Fruit fly (Drosophila melanogaster) whole organism, embryonic: ENCODE data around the gene mAChR-B.

Source experiments
- B-H1 ChIP-seq: fragments of 200-800 bp; sonication (Bioruptor generic); IDR thresholded peaks from 3 replicates; pipeline ENCODE4 v1.3.6; 2022; ENCODE audit warnings: missing biosample characterization, missing genetic modification characterization
- Blimp-1 ChIP-seq: fragments of 200-800 bp; sonication (Bioruptor generic); optimal IDR thresholded peaks from 3 replicates; lab custom pipeline; 2018; ENCODE audit warnings: missing biosample characterization, missing genetic modification characterization, mild to moderate bottlenecking, moderate library complexity, missing genetic modification reagents
- CG10431 ChIP-seq: fragments of 200-800 bp; sonication (Bioruptor generic); optimal IDR thresholded peaks from 3 replicates; lab custom pipeline; 2018; ENCODE audit warnings: missing biosample characterization, mild to moderate bottlenecking, missing genetic modification characterization
- CG4424 ChIP-seq: fragments of 200-800 bp; sonication (Bioruptor generic); optimal IDR thresholded peaks from 3 replicates; lab custom pipeline; 2016; ENCODE audit warnings: missing biosample characterization, missing genetic modification characterization
- Chrac-16 ChIP-seq: fragments of 200-800 bp; sonication (Bioruptor generic); optimal IDR thresholded peaks from 3 replicates; lab custom pipeline; 2016; ENCODE audit warnings: missing biosample characterization, missing genetic modification characterization
- Doc3 ChIP-seq: fragments of 200-800 bp; sonication (Bioruptor generic); IDR thresholded peaks from 3 replicates; pipeline ENCODE4 v1.3.6; 2022; ENCODE audit warnings: missing biosample characterization, missing genetic modification characterization; ENCODE audit not compliant: partially characterized antibody
- NC2β ChIP-seq: fragments of 200-800 bp; sonication (Bioruptor generic); optimal IDR thresholded peaks from 2 replicates; lab custom pipeline; 2016; ENCODE audit warnings: missing biosample characterization, missing genetic modification characterization
- Nf-YA ChIP-seq: fragments of 200-800 bp; sonication (Bioruptor generic); IDR thresholded peaks from 2 replicates; pipeline ENCODE4 v1.3.6; 2022; ENCODE audit warnings: missing biosample characterization, missing genetic modification characterization
- ftz-f1 ChIP-seq: fragments of 200-800 bp; sonication (Bioruptor generic); optimal IDR thresholded peaks from 2 replicates; lab custom pipeline; 2016; ENCODE audit warnings: missing biosample characterization, missing genetic modification characterization
- trem ChIP-seq: fragments of 200-800 bp; optimal IDR thresholded peaks from 3 replicates; lab custom pipeline; 2019; ENCODE audit warnings: missing biosample characterization, mild to moderate bottlenecking, missing genetic modification characterization, moderate library complexity
- trh ChIP-seq: fragments of 200-800 bp; sonication (Bioruptor generic); optimal IDR thresholded peaks from 2 replicates; lab custom pipeline; 2016; ENCODE audit warnings: missing biosample characterization, missing genetic modification characterization

dm6 chr3R:8105839-8106718 lies 47.0 kb downstream of the mAChR-B start:
- no peak for TF ChIP-seq CG10431 (GFP tag; lab: Kevin White, UChicago)
- TF ChIP-seq Blimp-1, result peak; percentile 25
- peak; percentile 7 for TF ChIP-seq ftz-f1 (GFP tag; lab: Kevin White, UChicago)
- no peak for TF ChIP-seq Nf-YA (GFP tag; lab: Robert Waterston, UW)
- TF ChIP-seq trem (tag; lab: Kevin White, UChicago), result no peak
- TF ChIP-seq B-H1 (GFP tag; lab: Robert Waterston, UW), result no peak
- TF ChIP-seq Doc3, result no peak
- no peak for TF ChIP-seq CG4424 (GFP tag; lab: Kevin White, UChicago)
- TF ChIP-seq Chrac-16 (GFP tag; lab: Kevin White, UChicago), result no peak
- no peak for TF ChIP-seq trh
- no peak for TF ChIP-seq NC2β (GFP tag; lab: Kevin White, UChicago)
